Worm (Caenorhabditis elegans) whole organism, early embryonic: Measurements from ENCODE around the gene lfi-1.

Experiments used
- B0310.2 ChIP-seq: sonication (generic microtip); optimal IDR thresholded peaks from 2 replicates; lab custom pipeline; 2016; ENCODE audit warnings: mild to moderate bottlenecking, missing genetic modification characterization, missing compliant biosample characterization
- F13C5.2 ChIP-seq: sonication (generic microtip); optimal IDR thresholded peaks from 2 replicates; lab custom pipeline; 2017; ENCODE audit warnings: mild to moderate bottlenecking, missing genetic modification characterization, inconsistent platforms, missing compliant biosample characterization
- aly-1 ChIP-seq: sonication (generic microtip); optimal IDR thresholded peaks from 2 replicates; lab custom pipeline; 2016; ENCODE audit warnings: missing genetic modification characterization, missing compliant biosample characterization
- ama-1 ChIP-seq: fragments of 150-350 bp; optimal IDR thresholded peaks from 2 replicates; lab custom pipeline; 2014
- ceh-13 ChIP-seq: fragments of 200-800 bp; sonication (Bioruptor generic); optimal IDR thresholded peaks from 2 replicates; lab custom pipeline; 2018; ENCODE audit warnings: mild to moderate bottlenecking, missing genetic modification characterization, missing compliant biosample characterization
- ceh-36 ChIP-seq: sonication (generic microtip); optimal IDR thresholded peaks from 2 replicates; lab custom pipeline; 2016; ENCODE audit warnings: missing genetic modification characterization, inconsistent platforms, missing compliant biosample characterization
- ets-7 ChIP-seq: sonication (generic microtip); optimal IDR thresholded peaks from 2 replicates; lab custom pipeline; 2016; ENCODE audit warnings: missing genotype, missing genetic modification characterization, missing compliant biosample characterization
- flt-1 ChIP-seq: fragments of 200-800 bp; sonication (Bioruptor generic); IDR thresholded peaks from 2 replicates; pipeline ENCODE4 v1.3.6; 2022; ENCODE audit warnings: missing genetic modification characterization, missing compliant biosample characterization
- hmbx-1 ChIP-seq: sonication (generic microtip); optimal IDR thresholded peaks from 2 replicates; lab custom pipeline; 2016; ENCODE audit warnings: mild to moderate bottlenecking, missing genetic modification characterization, missing compliant biosample characterization
- hmg-4 ChIP-seq: fragments of 200-800 bp; sonication (Bioruptor generic); optimal IDR thresholded peaks from 2 replicates; lab custom pipeline; 2018; ENCODE audit warnings: mild to moderate bottlenecking, missing genetic modification characterization, missing compliant biosample characterization
- hnd-1 ChIP-seq: sonication (generic microtip); optimal IDR thresholded peaks from 2 replicates; lab custom pipeline; 2016; ENCODE audit warnings: missing genetic modification characterization, missing compliant biosample characterization
- pes-1 ChIP-seq: fragments of 200-800 bp; sonication (Bioruptor generic); IDR thresholded peaks from 2 replicates; pipeline ENCODE4 v1.3.6; 2022; ENCODE audit warnings: missing genetic modification reagents, missing genetic modification characterization, missing compliant biosample characterization
- scrt-1 ChIP-seq: fragments of 200-800 bp; sonication (Bioruptor generic); IDR thresholded peaks from 2 replicates; pipeline ENCODE4 v1.3.6; 2022; ENCODE audit warnings: missing genetic modification characterization, missing compliant biosample characterization
- sea-1 ChIP-seq: fragments of 200-800 bp; sonication (Bioruptor generic); conservative IDR thresholded peaks from 2 replicates; pipeline ENCODE4 v1.3.6; 2022; ENCODE audit warnings: missing genetic modification characterization, missing compliant biosample characterization
- tbx-11 ChIP-seq: fragments of 200-800 bp; sonication (Bioruptor generic); IDR thresholded peaks from 2 replicates; pipeline ENCODE4 v1.3.6; 2022; ENCODE audit warnings: missing genetic modification characterization, missing compliant biosample characterization
- tbx-37 ChIP-seq: fragments of 200-800 bp; sonication (Bioruptor generic); conservative IDR thresholded peaks from 2 replicates; pipeline ENCODE4 v1.3.6; 2022; ENCODE audit warnings: missing genetic modification reagents, missing genetic modification characterization, missing compliant biosample characterization
- tra-4 ChIP-seq: sonication (generic microtip); optimal IDR thresholded peaks from 2 replicates; lab custom pipeline; 2017; ENCODE audit warnings: missing genetic modification characterization, missing compliant biosample characterization

The lfi-1 gene

DNA sequence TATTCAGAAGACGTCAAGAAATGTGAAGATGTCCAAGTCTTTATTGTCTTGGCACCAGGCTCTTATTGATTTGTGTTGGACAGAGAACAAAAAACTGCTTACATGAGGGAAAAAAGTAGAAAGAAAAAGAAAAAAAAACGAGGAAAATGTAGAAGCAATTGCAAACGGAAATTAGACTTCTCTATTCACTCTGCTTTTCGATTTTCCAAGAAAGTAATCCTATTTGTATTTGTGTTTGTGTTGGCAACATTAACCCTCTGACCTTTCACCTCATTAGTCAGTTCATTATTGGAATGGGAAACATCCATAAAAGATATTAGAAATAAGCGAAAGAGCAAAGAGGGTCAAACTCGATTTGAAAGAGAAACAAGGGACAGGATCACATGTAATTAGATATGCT is 55.1 kb downstream of the lfi-1 start:
- TF ChIP-seq tbx-11 = no peak
- TF ChIP-seq hmg-4 = no peak
- TF ChIP-seq B0310.2 (tag; lab: Kevin White, UChicago) = no peak
- no peak for TF ChIP-seq sea-1 (GFP tag; lab: Robert Waterston, UW)
- no peak for TF ChIP-seq ceh-36 (tag; lab: Kevin White, UChicago)
- TF ChIP-seq F13C5.2 (tag; lab: Kevin White, UChicago) = no peak
- TF ChIP-seq tra-4 (tag; lab: Kevin White, UChicago) = no peak
- no peak for TF ChIP-seq ets-7 (tag; lab: Kevin White, UChicago)
- TF ChIP-seq tbx-37 = no peak

DNA sequence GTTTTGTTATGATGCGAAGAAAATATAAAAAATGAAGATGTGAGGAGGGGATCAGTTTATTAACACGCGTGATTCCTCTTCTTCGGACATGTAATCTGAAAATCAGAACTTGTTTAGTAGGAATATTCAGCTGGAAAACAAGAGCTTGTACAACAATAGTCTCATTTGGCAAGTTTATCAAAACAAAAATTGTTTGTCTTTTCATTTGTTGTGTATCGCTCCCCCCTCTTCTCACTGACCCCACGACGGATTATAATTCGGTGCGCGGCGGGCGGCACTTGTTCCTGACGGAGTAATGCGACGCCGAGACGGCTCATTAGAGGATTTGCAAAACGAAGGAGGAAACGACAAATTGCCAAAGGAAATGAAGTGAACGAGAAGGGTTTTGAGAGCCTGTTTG is 57.2 kb downstream of the lfi-1 start, which contains the start of gene ZC449.4:
Gene ZC449.4 (minus strand): TSS at position 101 of the 400 bp plus-strand sequence.
- no peak for TF ChIP-seq ets-7 (tag; lab: Kevin White, UChicago)
- no peak for TF ChIP-seq tbx-11
- TF ChIP-seq tbx-37 = no peak
- no peak for TF ChIP-seq pes-1 (GFP tag; lab: Robert Waterston, UW)
- TF ChIP-seq hnd-1 (tag; lab: Kevin White, UChicago) = no peak
- TF ChIP-seq hmbx-1 = no peak
- no peak for TF ChIP-seq flt-1 (GFP tag; lab: Robert Waterston, UW)
- no peak for TF ChIP-seq aly-1 (tag; lab: Kevin White, UChicago)
- no peak for TF ChIP-seq tra-4 (tag; lab: Kevin White, UChicago)
- TF ChIP-seq scrt-1 (GFP tag; lab: Robert Waterston, UW) = no peak
- no peak for TF ChIP-seq B0310.2 (tag; lab: Kevin White, UChicago)
- no peak for TF ChIP-seq ama-1
- no peak for TF ChIP-seq hmg-4

- TF ChIP-seq B0310.2 (tag; lab: Kevin White, UChicago) (no peak), hmbx-1 (no peak), flt-1 (GFP tag; lab: Robert Waterston, UW) (no peak), tbx-37 (no peak), ceh-36 (tag; lab: Kevin White, UChicago) (no peak), scrt-1 (GFP tag; lab: Robert Waterston, UW) (no peak), tbx-11 (no peak), hmg-4 (no peak), pes-1 (GFP tag; lab: Robert Waterston, UW) (no peak), sea-1 (GFP tag; lab: Robert Waterston, UW) (no peak), ama-1 (no peak), ceh-13 (GFP tag; lab: Kevin White, UChicago) (no peak)
These were observed 61.0 kb downstream of the lfi-1 start, which contains the start of gene ZC449.5 for ce11 chrX:5037673-5038072. ZC449.5 (minus strand) TSS chrX:5037773.

DNA sequence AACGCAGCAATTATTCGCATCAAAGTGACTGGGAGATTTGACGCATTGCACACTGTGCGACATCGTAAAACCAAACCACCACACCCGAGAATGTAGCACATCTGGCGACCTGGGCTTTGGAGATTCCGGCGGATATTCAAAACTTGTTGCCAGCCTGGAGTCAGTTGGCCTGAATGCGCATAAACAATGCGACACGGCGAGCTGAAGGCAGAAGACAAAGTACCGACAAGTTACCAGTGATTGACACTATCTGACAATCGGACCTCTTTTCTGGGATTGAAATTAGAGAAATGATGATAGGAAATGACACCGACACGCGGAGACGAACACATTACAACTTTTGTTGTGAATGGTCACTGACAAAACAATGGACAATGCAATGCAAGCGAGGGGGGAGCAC is 62.2 kb downstream of the lfi-1 start:
- no peak for TF ChIP-seq ceh-36 (tag; lab: Kevin White, UChicago)
- TF ChIP-seq F13C5.2 (tag; lab: Kevin White, UChicago) = no peak
- TF ChIP-seq aly-1 (tag; lab: Kevin White, UChicago) = no peak
- TF ChIP-seq B0310.2 (tag; lab: Kevin White, UChicago) = no peak
- TF ChIP-seq tbx-11 = no peak
- TF ChIP-seq hmg-4 = no peak
- TF ChIP-seq ets-7 (tag; lab: Kevin White, UChicago) = no peak

ce11 chrX:5040038-5040437 is 63.4 kb downstream of the lfi-1 start:
- TF ChIP-seq hnd-1 (tag; lab: Kevin White, UChicago) = no peak
- TF ChIP-seq tbx-11 = no peak
- TF ChIP-seq hmg-4 = no peak
- no peak for TF ChIP-seq scrt-1 (GFP tag; lab: Robert Waterston, UW)
- no peak for TF ChIP-seq ets-7 (tag; lab: Kevin White, UChicago)
